Fruit fly (Drosophila melanogaster): ENCODE measurements around the gene CG34049.

dm6 chr2L:2269040-2269439, 3.9 kb upstream of the CG34049 start, which contains the start of gene CG17242:
- no peak for TF ChIP-seq CG11762 (GFP tag; optimal IDR thresholded peaks at IDR 0.05; ENCODE audit: insufficient read depth)
- no peak for TF ChIP-seq CG11294 (GFP tag; IDR thresholded peaks at IDR 0.05)
- no peak for TF ChIP-seq fd85E (GFP tag; optimal IDR thresholded peaks at IDR 0.05)
- no peak for TF ChIP-seq cyc (GFP tag; optimal IDR thresholded peaks at IDR 0.05)
- TF ChIP-seq Smox (GFP tag; optimal IDR thresholded peaks at IDR 0.05) = no peak
- TF ChIP-seq CG6808 (GFP tag; optimal IDR thresholded peaks at IDR 0.05) = no peak
- no peak for TF ChIP-seq CG10631 (GFP tag; optimal IDR thresholded peaks at IDR 0.05)
- TF ChIP-seq Eip75B (GFP tag; optimal IDR thresholded peaks at IDR 0.05) = no peak

Measured in whole organism, prepupa.